Fruit fly (Drosophila melanogaster) whole organism, wandering third instar larva: ENCODE measurements around the gene Myc.

Experiments
- Hnf4 ChIP-seq: fragments of 200-800 bp; sonication (Bioruptor generic); optimal IDR thresholded peaks from 2 replicates; lab custom pipeline; 2016; ENCODE audit warnings: missing biosample characterization, mild to moderate bottlenecking, missing genetic modification characterization
- Mio ChIP-seq: sonication (Bioruptor generic); optimal IDR thresholded peaks from 2 replicates; lab custom pipeline; 2016; ENCODE audit warnings: missing biosample characterization, missing genetic modification characterization
- foxo ChIP-seq, 2 experiments: fragments of 200-800 bp; sonication (Bioruptor generic); optimal IDR thresholded peaks; 2 replicates in 1 of 2; 3 replicates in 1 of 2; lab custom pipeline; 2016 to 2017; ENCODE audit warnings: missing biosample characterization in 2 of 2, missing genetic modification characterization in 2 of 2
- pan ChIP-seq: fragments of >200 bp; optimal IDR thresholded peaks from 2 replicates; lab custom pipeline; 2017
- psq ChIP-seq: fragments of 200-800 bp; sonication (Bioruptor generic); optimal IDR thresholded peaks from 3 replicates; lab custom pipeline; 2017; ENCODE audit warnings: missing biosample characterization, mild to moderate bottlenecking, missing genetic modification characterization, moderate library complexity
- sv ChIP-seq: fragments of 200-800 bp; sonication (Bioruptor generic); optimal IDR thresholded peaks from 3 replicates; lab custom pipeline; 2016; ENCODE audit warnings: missing biosample characterization, missing genetic modification characterization

dm6 chrX:3436183-3436582 is 63.2 kb downstream of the Myc start:
- no peak for TF ChIP-seq sv
- TF ChIP-seq psq (GFP tag; lab: Kevin White, UChicago) = no peak
- TF ChIP-seq foxo (GFP tag; optimal IDR thresholded peaks at IDR 0.05; lab: Kevin White, UChicago) = no peak
- TF ChIP-seq Mio (GFP tag; lab: Kevin White, UChicago) = no peak
- TF ChIP-seq Hnf4 (GFP tag; lab: Kevin White, UChicago) = no peak
- TF ChIP-seq pan = no peak
